Fruit fly (Drosophila melanogaster): ENCODE measurements around the gene hyx.

DNA sequence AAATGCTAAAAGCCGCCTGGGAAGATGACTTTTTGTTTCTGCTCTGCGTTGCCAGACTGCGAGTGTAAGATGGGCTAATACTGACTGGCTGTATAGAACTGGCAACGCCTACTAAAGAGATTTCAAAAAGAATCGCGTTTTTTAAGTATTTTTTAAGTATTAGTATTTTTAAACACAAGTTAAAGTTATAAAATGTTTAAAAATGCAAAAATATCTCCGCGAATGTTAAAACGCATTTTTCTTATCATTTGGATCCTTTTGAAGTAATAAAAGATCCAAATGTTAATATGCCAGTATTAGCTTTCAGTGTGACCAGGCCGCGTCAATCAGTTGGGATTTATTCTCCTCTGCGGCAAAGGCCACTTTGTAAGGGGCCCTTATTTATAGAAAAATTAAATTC, 32.4 kb upstream of the hyx start, which contains the start of the genes Prosbeta3 and Iru:
- no peak for TF ChIP-seq CG8478 (optimal IDR thresholded peaks at IDR 0.05)
- no peak for TF ChIP-seq EcR (GFP tag; optimal IDR thresholded peaks at IDR 0.05)
